Worm (Caenorhabditis elegans): Measurements from ENCODE around the gene ugt-36.

ugt-36 gene

DNA sequence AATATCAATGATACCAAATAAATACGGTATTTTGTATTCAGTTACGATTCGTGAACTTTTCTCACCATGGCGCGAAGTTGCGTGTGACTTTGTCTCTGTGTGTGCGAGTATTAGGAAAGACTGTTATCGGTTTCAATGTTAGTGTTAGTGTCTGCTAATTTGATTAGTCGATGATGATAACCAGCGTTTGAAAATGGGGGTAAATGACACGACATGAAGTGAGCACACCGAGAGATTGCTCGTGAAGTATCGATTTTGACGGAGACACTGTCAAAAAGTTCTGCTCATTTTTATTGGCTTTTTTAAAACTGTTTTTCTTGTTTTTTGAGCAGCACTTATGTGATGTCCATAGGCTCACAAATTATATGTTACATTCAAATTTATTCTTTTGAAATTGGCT, 31.6 kb downstream of the ugt-36 start (continued):
- TF ChIP-seq php-3 (GFP tag; IDR thresholded peaks at IDR 0.05): peak; percentile 58
- no peak for TF ChIP-seq dmd-9 (GFP tag; IDR thresholded peaks at IDR 0.05)
- no peak for TF ChIP-seq F49E8.2 (tag; optimal IDR thresholded peaks at IDR 0.05; ENCODE audit: borderline replicate concordance)
- TF ChIP-seq lin-15B (tag; optimal IDR thresholded peaks at IDR 0.05): no peak
- TF ChIP-seq dpl-1 (GFP tag; optimal IDR thresholded peaks at IDR 0.05): no peak
- TF ChIP-seq lin-1 (GFP tag; IDR thresholded peaks at IDR 0.05): 0 out of 2 replicates have a peak, but pooled peaks have one; percentile 28
- peak in 1 of 2 experiments; percentile 38 for TF ChIP-seq daf-16 (GFP tag; optimal IDR thresholded peaks at IDR 0.05)
- TF ChIP-seq daf-16 (tag; optimal IDR thresholded peaks at IDR 0.05): peak; percentile 46
- peak; percentile 83 for TF ChIP-seq ama-1 (optimal IDR thresholded peaks at IDR 0.05)
- TF ChIP-seq nhr-76 (tag; optimal IDR thresholded peaks at IDR 0.05): no peak
- TF ChIP-seq vab-7 (GFP tag; IDR thresholded peaks at IDR 0.05): no peak
- no peak for TF ChIP-seq R02D3.7 (tag; optimal IDR thresholded peaks at IDR 0.05)
- TF ChIP-seq zfp-3 (GFP tag; conservative IDR thresholded peaks at IDR 0.05): no peak
- TF ChIP-seq F10B5.3 (tag; optimal IDR thresholded peaks at IDR 0.05): peak; percentile 38
- no peak for TF ChIP-seq attf-4 (tag; optimal IDR thresholded peaks at IDR 0.05)
- peak; percentile 66 for TF ChIP-seq aha-1 (tag)
- TF ChIP-seq hif-1 (tag; optimal IDR thresholded peaks at IDR 0.05): no peak
- TF ChIP-seq zag-1 (tag; optimal IDR thresholded peaks at IDR 0.05): no peak
- TF ChIP-seq hlh-30 (tag; optimal IDR thresholded peaks at IDR 0.05; ENCODE audit: insufficient read depth): peak; percentile 27
- no peak for TF ChIP-seq aly-2 (tag; optimal IDR thresholded peaks at IDR 0.05)
- TF ChIP-seq duxl-1 (tag; optimal IDR thresholded peaks at IDR 0.05; ENCODE audit: poor library complexity): peak; percentile 57
- peak; percentile 61 for TF ChIP-seq mep-1 (tag; optimal IDR thresholded peaks at IDR 0.05)
- no peak for TF ChIP-seq tra-1 (GFP tag; IDR thresholded peaks at IDR 0.05)
- TF ChIP-seq hlh-11 (tag; optimal IDR thresholded peaks at IDR 0.05): peak; percentile 71
- no peak for TF ChIP-seq cey-2 (tag; optimal IDR thresholded peaks at IDR 0.05; ENCODE audit: borderline replicate concordance, insufficient read depth)
- TF ChIP-seq F26F4.8 (GFP tag; conservative IDR thresholded peaks at IDR 0.05): no peak
- peak; percentile 34 for TF ChIP-seq mes-2 (tag; optimal IDR thresholded peaks at IDR 0.05; ENCODE audit: poor library complexity, severe bottlenecking)
- no peak for TF ChIP-seq F37D6.2 (tag; optimal IDR thresholded peaks at IDR 0.05)

DNA sequence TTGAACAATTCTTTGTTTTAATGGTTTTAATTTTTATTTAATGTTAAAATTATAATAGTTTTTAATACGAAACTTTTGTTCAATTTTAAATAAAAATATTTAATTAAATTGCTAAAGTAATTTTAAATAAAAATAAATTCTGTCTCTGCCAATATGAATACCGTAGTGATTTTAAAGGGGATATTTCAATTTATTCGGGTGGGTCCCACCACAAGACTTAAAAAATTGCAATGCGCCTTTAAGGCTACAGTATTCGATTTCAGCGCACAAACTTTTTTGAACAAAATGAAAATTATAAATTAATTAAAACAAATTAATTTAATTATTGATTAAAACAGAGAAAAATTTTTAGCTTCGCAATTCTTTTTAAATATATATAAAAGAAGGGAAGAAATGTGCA, 32.3 kb downstream of the ugt-36 start:
- TF ChIP-seq nhr-11 (tag; optimal IDR thresholded peaks at IDR 0.05) (no peak), nhr-76 (tag; optimal IDR thresholded peaks at IDR 0.05) (no peak), unc-130 (GFP tag; optimal IDR thresholded peaks at IDR 0.05) (no peak), snpc-1.2 (GFP tag; IDR thresholded peaks at IDR 0.05) (peak; percentile 53; the same call in 1 of the 2 replicates), F49E8.2 (tag; optimal IDR thresholded peaks at IDR 0.05; ENCODE audit: borderline replicate concordance) (peak; percentile 36), lin-38 (GFP tag; IDR thresholded peaks at IDR 0.05) (no peak), unc-39 (tag; optimal IDR thresholded peaks at IDR 0.05) (no peak)

DNA sequence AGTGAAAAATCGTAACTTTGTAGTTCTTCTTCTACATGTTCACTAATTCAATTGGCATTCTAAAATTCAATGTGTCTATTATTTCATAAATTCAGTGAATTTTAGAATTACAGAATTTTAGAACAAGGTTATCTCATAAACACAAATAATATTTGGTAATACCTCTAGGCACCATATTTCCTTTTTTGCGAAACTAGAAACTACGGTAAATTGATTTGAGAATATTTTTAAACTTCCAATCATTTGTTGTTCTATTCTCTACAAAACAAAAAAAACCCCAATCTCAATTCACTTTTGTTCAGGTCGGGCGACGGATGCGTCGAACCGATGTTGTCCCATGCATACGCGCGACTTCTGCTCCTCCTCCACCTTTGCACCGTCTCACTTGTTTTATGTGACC, 33.1 kb downstream of the ugt-36 start, which contains the start of gene F09G2.1:
Gene F09G2.1 (plus strand): TSS at position 301 of the 400 bp plus-strand sequence.
- TF ChIP-seq daf-16 (GFP tag; optimal IDR thresholded peaks at IDR 0.05): no peak
- peak; percentile 9 for TF ChIP-seq daf-16 (tag; optimal IDR thresholded peaks at IDR 0.05)
- no peak for TF ChIP-seq spr-3 (GFP tag; optimal IDR thresholded peaks at IDR 0.05)

DNA sequence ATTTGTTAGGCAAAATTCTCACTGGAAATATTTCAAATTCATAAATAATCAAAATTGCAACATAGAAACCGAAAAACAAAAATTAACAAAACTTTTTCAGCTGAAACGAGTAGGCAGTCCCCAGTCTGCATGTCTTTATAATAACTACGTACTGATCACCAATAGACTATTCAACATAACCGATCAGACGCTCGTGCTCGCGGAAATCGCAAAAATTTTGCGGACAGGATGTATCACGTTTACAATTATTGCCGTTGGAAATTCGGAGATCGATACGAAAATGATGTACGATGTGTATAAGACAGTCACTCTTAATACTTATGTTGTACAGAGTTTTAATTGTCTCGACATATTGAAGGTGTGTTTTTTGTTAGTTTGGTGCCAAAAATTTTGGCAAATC, 34.5 kb downstream of the ugt-36 start:
- TF ChIP-seq madf-5 (GFP tag; IDR thresholded peaks at IDR 0.05): no peak
- TF ChIP-seq tra-1 (GFP tag; IDR thresholded peaks at IDR 0.05): no peak
- TF ChIP-seq unc-62 (GFP tag; optimal IDR thresholded peaks at IDR 0.05 in 1 of 2): peak in 1 of 2 experiments; percentile 94
- TF ChIP-seq unc-62 (tag; optimal IDR thresholded peaks at IDR 0.05): no peak
- TF ChIP-seq zip-2 (tag; optimal IDR thresholded peaks at IDR 0.05): no peak
- no peak for TF ChIP-seq skn-1 (tag; optimal IDR thresholded peaks at IDR 0.05)

All from whole organism, L4 larva.